Fruit fly (Drosophila melanogaster) Kc167 (cell line): ENCODE data around the gene CG34332.
"Not testable (repeated sequence)": the region's sequence is repeated elsewhere in the genome, so short reads cannot be mapped to it uniquely, and the experiment has no call there.

Source experiments
- Myc ChIP-seq: fragments of >200 bp; optimal IDR thresholded peaks from 2 replicates; lab custom pipeline; 2017; ENCODE audit warnings: missing external identifiers
- Sin3A ChIP-seq: fragments of >200 bp; optimal IDR thresholded peaks from 2 replicates; lab custom pipeline; 2018; ENCODE audit warnings: missing external identifiers
- h ChIP-seq: fragments of >200 bp; optimal IDR thresholded peaks from 3 replicates; lab custom pipeline; 2018; ENCODE audit warnings: missing external identifiers
- insv ChIP-seq: fragments of >200 bp; optimal IDR thresholded peaks from 3 replicates; lab custom pipeline; 2018; ENCODE audit warnings: missing external identifiers
- psq ChIP-seq: fragments of >200 bp; optimal IDR thresholded peaks from 2 replicates; lab custom pipeline; 2017; ENCODE audit warnings: missing external identifiers
- ttk ChIP-seq: sonication (Bioruptor generic); optimal IDR thresholded peaks from 2 replicates; lab custom pipeline; 2017; ENCODE audit warnings: missing external identifiers

CG34332 gene

DNA sequence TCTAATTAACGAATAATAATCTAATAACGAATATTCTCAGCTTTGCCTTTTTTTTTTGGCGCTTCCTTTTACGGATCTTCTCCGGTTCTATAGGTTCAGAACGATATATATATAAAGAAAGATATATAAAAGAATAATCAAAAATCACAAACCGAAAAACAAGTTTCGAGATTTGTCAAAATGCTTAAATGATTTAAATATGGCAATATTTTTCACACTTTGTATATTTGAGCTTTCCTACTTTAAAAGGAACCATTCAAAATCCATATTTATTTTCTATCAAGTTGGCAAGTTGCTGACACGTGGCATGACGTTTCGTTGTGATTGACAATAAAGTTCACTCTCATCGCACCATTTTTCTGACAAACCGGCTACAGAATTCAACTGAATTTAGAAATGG lies at the start of gene CG34332:
TSS of gene CG34332 (plus strand) at position 301 of the 400 bp plus-strand sequence.
- TF ChIP-seq Sin3A (lab: Kevin White, UChicago) = no peak
- TF ChIP-seq Myc (lab: Kevin White, UChicago) = no peak
- no peak for TF ChIP-seq ttk (lab: Kevin White, UChicago)
- TF ChIP-seq insv (lab: Kevin White, UChicago) = no peak
- TF ChIP-seq psq (lab: Kevin White, UChicago) = no peak
- no peak for TF ChIP-seq h (lab: Kevin White, UChicago)

- no peak for TF ChIP-seq insv (lab: Kevin White, UChicago)
- TF ChIP-seq ttk (lab: Kevin White, UChicago) = no peak
- no peak for TF ChIP-seq psq (lab: Kevin White, UChicago)
- no peak for TF ChIP-seq Sin3A (lab: Kevin White, UChicago)
- TF ChIP-seq Myc (lab: Kevin White, UChicago) = no peak
- TF ChIP-seq h (lab: Kevin White, UChicago) = no peak
Measured at dm6 chrX:20092308-20092707, 48.5 kb upstream of the CG34332 start, which contains the start of gene fd19B. fd19B (minus strand) TSS chrX:20092408.

dm6 chrX:20094098-20094497 lies 46.7 kb upstream of the CG34332 start, which contains the start of gene Or19b:
Or19b (plus strand) TSS chrX:20094398.
- not testable (repeated sequence) for TF ChIP-seq insv, h, psq (lab: Kevin White, UChicago)

DNA sequence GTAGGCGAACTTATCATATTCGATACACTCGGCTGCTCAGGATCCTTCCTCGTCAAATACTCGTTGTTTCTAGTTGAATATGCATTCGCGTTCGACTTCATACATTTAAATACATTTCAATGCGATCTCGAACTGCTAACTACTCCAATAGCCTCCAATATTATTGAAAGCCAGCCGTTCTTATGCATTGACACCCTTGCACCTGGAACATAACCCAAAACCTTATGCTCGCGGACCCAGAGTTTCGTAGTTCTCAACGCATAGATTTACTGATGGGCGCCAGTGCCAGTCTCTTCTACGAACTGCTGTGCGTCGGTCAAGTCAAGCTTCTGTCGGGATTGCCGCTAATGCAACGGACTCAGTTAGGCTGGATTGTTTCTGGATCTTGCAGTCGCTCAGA lies 44.4 kb upstream of the CG34332 start, which contains the start of gene CG42581:
TSS of gene CG42581 (minus strand) at position 101 of the 400 bp plus-strand sequence.
- not testable (repeated sequence) for TF ChIP-seq psq, insv, Sin3A (lab: Kevin White, UChicago)

dm6 chrX:20104987-20105386 lies 35.8 kb upstream of the CG34332 start:
- TF ChIP-seq ttk (lab: Kevin White, UChicago) (no peak), h (lab: Kevin White, UChicago) (no peak), Sin3A (lab: Kevin White, UChicago) (no peak), Myc (lab: Kevin White, UChicago) (no peak), psq (lab: Kevin White, UChicago) (no peak), insv (lab: Kevin White, UChicago) (no peak)

DNA sequence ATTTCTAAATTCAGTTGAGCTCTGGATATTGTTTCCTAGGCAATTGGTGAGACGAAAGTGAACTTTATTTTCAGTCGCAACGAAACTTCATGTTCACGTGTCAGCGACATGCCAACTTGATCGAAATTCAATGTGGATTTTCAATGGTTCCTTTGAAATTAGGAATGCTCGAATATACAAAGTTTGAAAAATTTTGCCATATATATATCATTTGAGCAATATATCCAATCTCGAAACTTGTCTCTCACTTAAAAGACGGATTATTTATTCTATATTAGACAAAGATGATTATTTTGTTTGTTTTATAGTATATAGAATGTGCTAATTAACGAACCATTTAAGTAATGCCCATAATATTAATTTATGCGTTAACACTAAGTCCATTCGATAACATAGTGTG lies 30.3 kb upstream of the CG34332 start, which contains the start of gene karr:
TSS of gene karr (minus strand) at position 101 of the 400 bp plus-strand sequence.
- no peak for TF ChIP-seq psq (lab: Kevin White, UChicago)

DNA sequence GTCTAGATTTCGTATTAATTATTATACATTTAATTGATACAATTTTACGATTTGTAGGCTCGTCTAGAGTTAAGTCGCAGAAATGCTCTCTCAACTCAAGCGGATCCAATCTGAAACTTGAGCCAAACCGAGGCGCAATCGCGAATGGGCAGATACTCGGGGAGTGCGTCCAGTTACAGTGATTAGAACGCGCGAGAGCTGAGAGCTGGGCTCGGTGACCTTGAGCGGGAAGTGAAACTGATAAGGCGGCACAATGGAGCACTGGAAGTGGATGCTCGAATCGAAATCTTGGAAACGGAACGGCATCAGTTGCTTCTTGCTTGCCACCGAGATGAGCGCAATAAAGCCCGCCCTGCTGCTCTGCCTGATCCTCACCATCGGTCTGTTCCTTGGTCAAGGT lies 18.7 kb upstream of the CG34332 start, which contains the start of gene CG34331:
TSS of gene CG34331 (plus strand) at position 301 of the 400 bp plus-strand sequence.
- TF ChIP-seq h (lab: Kevin White, UChicago) (no peak), psq (lab: Kevin White, UChicago) (no peak), Sin3A (lab: Kevin White, UChicago) (no peak), Myc (lab: Kevin White, UChicago) (no peak), insv (lab: Kevin White, UChicago) (no peak), ttk (lab: Kevin White, UChicago) (no peak)

- TF ChIP-seq Sin3A (lab: Kevin White, UChicago) (no peak), h (lab: Kevin White, UChicago) (no peak), psq (lab: Kevin White, UChicago) (no peak), ttk (lab: Kevin White, UChicago) (no peak), insv (lab: Kevin White, UChicago) (no peak), Myc (lab: Kevin White, UChicago) (no peak)
Measured at dm6 chrX:20129554-20129953, 11.3 kb upstream of the CG34332 start.

dm6 chrX:20130486-20130885 lies 10.3 kb upstream of the CG34332 start:
- TF ChIP-seq Myc (lab: Kevin White, UChicago) (no peak), psq (lab: Kevin White, UChicago) (no peak), Sin3A (lab: Kevin White, UChicago) (no peak), insv (lab: Kevin White, UChicago) (no peak), ttk (lab: Kevin White, UChicago) (no peak), h (lab: Kevin White, UChicago) (no peak)

- TF ChIP-seq ttk (lab: Kevin White, UChicago) (no peak), Myc (lab: Kevin White, UChicago) (no peak), h (lab: Kevin White, UChicago) (no peak), psq (lab: Kevin White, UChicago) (no peak), insv (lab: Kevin White, UChicago) (no peak), Sin3A (lab: Kevin White, UChicago) (no peak)
Measured at dm6 chrX:20133432-20133831, 7.4 kb upstream of the CG34332 start, which contains the start of gene CG15322. CG15322 (plus strand) TSS chrX:20133579.

- no peak for TF ChIP-seq Sin3A (lab: Kevin White, UChicago)
- TF ChIP-seq h (lab: Kevin White, UChicago) = no peak
- TF ChIP-seq Myc (lab: Kevin White, UChicago) = no peak
- no peak for TF ChIP-seq insv (lab: Kevin White, UChicago)
- TF ChIP-seq psq (lab: Kevin White, UChicago) = no peak
- TF ChIP-seq ttk (lab: Kevin White, UChicago) = no peak
Measured at dm6 chrX:20139493-20139892, 1.3 kb upstream of the CG34332 start, which contains the start of gene CG42583. CG42583 (plus strand) TSS chrX:20139793.

- not testable (repeated sequence) for TF ChIP-seq h, insv, Myc (lab: Kevin White, UChicago)
Measured at dm6 chrX:20143088-20143487, 2.3 kb downstream of the CG34332 start, which contains the start of gene Or19a. Or19a (minus strand) TSS chrX:20143188.
